Fruit fly (Drosophila melanogaster) whole organism, embryonic: ENCODE results near the gene CG7694.

Source experiments
- Bgb ChIP-seq: fragments of 200-800 bp; sonication (Bioruptor generic); IDR thresholded peaks from 2 replicates; pipeline ENCODE4 v1.3.6; 2022; ENCODE audit warnings: missing biosample characterization, missing genetic modification characterization; ENCODE audit not compliant: partially characterized antibody
- CG10366 ChIP-seq: fragments of 200-800 bp; sonication (Bioruptor generic); IDR thresholded peaks from 2 replicates; pipeline ENCODE4 v1.3.6; 2022; ENCODE audit warnings: missing biosample characterization, missing genetic modification characterization
- CG11085 ChIP-seq: fragments of 200-800 bp; sonication (Bioruptor generic); IDR thresholded peaks from 2 replicates; pipeline ENCODE4 v1.3.6; 2022; ENCODE audit warnings: missing biosample characterization, missing genetic modification characterization
- CG12104 ChIP-seq: fragments of 200-800 bp; sonication (Bioruptor generic); optimal IDR thresholded peaks from 3 replicates; lab custom pipeline; 2016; ENCODE audit warnings: missing biosample characterization, missing genetic modification characterization
- CG13123 ChIP-seq: fragments of 200-800 bp; sonication (Bioruptor generic); optimal IDR thresholded peaks from 2 replicates; lab custom pipeline; 2016; ENCODE audit warnings: missing biosample characterization, missing genetic modification characterization
- CG13775 ChIP-seq: fragments of 200-800 bp; sonication (Bioruptor generic); optimal IDR thresholded peaks from 3 replicates; lab custom pipeline; 2017; ENCODE audit warnings: missing biosample characterization, mild to moderate bottlenecking, missing genetic modification characterization
- CG18011 ChIP-seq: fragments of 200-800 bp; sonication (Bioruptor generic); optimal IDR thresholded peaks from 2 replicates; lab custom pipeline; 2017; ENCODE audit warnings: missing biosample characterization, missing genetic modification characterization, mild to moderate bottlenecking, moderate library complexity, missing genotype
- CG2116 ChIP-seq: fragments of 200-800 bp; sonication (Bioruptor generic); optimal IDR thresholded peaks from 3 replicates; lab custom pipeline; 2018; ENCODE audit warnings: missing biosample characterization, mild to moderate bottlenecking, missing genetic modification characterization
- CG3065 ChIP-seq: fragments of 200-800 bp; sonication (Bioruptor generic); optimal IDR thresholded peaks from 2 replicates; lab custom pipeline; 2016; ENCODE audit warnings: missing biosample characterization, missing genetic modification characterization
- CG31365 ChIP-seq: fragments of 200-800 bp; sonication (Bioruptor generic); optimal IDR thresholded peaks from 2 replicates; lab custom pipeline; 2018; ENCODE audit warnings: missing biosample characterization, mild to moderate bottlenecking, missing genetic modification characterization
- CG31441 ChIP-seq: fragments of 200-800 bp; sonication (Bioruptor generic); IDR thresholded peaks from 2 replicates; pipeline ENCODE4 v1.3.6; 2022; ENCODE audit warnings: missing biosample characterization, missing genetic modification characterization
- CG3163 ChIP-seq: fragments of 200-800 bp; sonication (Bioruptor generic); optimal IDR thresholded peaks from 3 replicates; lab custom pipeline; 2016; ENCODE audit warnings: missing biosample characterization, missing genetic modification characterization
- CG43689 ChIP-seq: fragments of 200-800 bp; sonication (Bioruptor generic); IDR thresholded peaks from 2 replicates; pipeline ENCODE4 v1.3.6; 2022; ENCODE audit warnings: missing biosample characterization, missing genetic modification characterization
- CG4820 ChIP-seq: fragments of 200-800 bp; sonication (Bioruptor generic); optimal IDR thresholded peaks from 3 replicates; lab custom pipeline; 2016; ENCODE audit warnings: missing biosample characterization, missing genetic modification characterization
- CG6813 ChIP-seq: fragments of 200-800 bp; sonication (Bioruptor generic); optimal IDR thresholded peaks from 2 replicates; lab custom pipeline; 2017; ENCODE audit warnings: missing biosample characterization, missing genetic modification characterization, mild to moderate bottlenecking, moderate library complexity, missing genetic modification reagents
- CG7357 ChIP-seq: fragments of 200-800 bp; sonication (Bioruptor generic); IDR thresholded peaks from 3 replicates; pipeline ENCODE4 v1.3.6; 2022; ENCODE audit warnings: missing biosample characterization, missing genetic modification characterization
- CG8478 ChIP-seq: fragments of >200 bp; optimal IDR thresholded peaks from 2 replicates; lab custom pipeline; 2018
- CG9609 ChIP-seq: fragments of 200-800 bp; sonication (Bioruptor generic); optimal IDR thresholded peaks from 3 replicates; lab custom pipeline; 2016; ENCODE audit warnings: missing biosample characterization, missing genetic modification characterization
- CHES-1-like ChIP-seq: fragments of 200-800 bp; sonication (Bioruptor generic); optimal IDR thresholded peaks from 2 replicates; lab custom pipeline; 2016; ENCODE audit warnings: missing biosample characterization, missing genetic modification characterization
- CoRest ChIP-seq: fragments of 200-800 bp; sonication (Bioruptor generic); optimal IDR thresholded peaks from 3 replicates; lab custom pipeline; 2018; ENCODE audit warnings: missing biosample characterization, mild to moderate bottlenecking, missing genetic modification characterization, moderate library complexity
- D ChIP-seq, 2 experiments: fragments of 200-800 bp in 1 of 2; fragments of >200 bp in 1 of 2; sonication (Bioruptor generic) in 1 of 2; optimal IDR thresholded peaks; 2 replicates in 1 of 2; 3 replicates in 1 of 2; lab custom pipeline; 2017; ENCODE audit warnings: mild to moderate bottlenecking in 1 of 2, missing biosample characterization in 1 of 2, missing genetic modification characterization in 1 of 2, missing genetic modification reagents in 1 of 2
- Dbx ChIP-seq: fragments of 200-800 bp; sonication (Bioruptor generic); IDR thresholded peaks from 3 replicates; pipeline ENCODE4 v1.3.6; 2022; ENCODE audit warnings: missing biosample characterization, missing genetic modification characterization
- Dfd ChIP-seq, 2 experiments: fragments of >200 bp; optimal IDR thresholded peaks; 2 replicates each; lab custom pipeline; 2017; ENCODE audit warnings: missing biosample characterization in 2 of 2, missing genetic modification characterization in 2 of 2
- Dref ChIP-seq: fragments of 200-800 bp; sonication (Bioruptor generic); IDR thresholded peaks from 2 replicates; pipeline ENCODE4 v1.3.6; 2022; ENCODE audit warnings: missing biosample characterization, missing genetic modification characterization
- Drgx ChIP-seq: fragments of 200-800 bp; sonication (Bioruptor generic); IDR thresholded peaks from 2 replicates; pipeline ENCODE4 v1.3.6; 2022; ENCODE audit warnings: missing biosample characterization, missing genetic modification characterization
- Hr78 ChIP-seq, 2 experiments: fragments of 200-800 bp in 1 of 2; fragments of >200 bp in 1 of 2; sonication (Bioruptor generic) in 1 of 2; optimal IDR thresholded peaks; 2 replicates each; lab custom pipeline; 2017 to 2019; ENCODE audit warnings: missing biosample characterization in 2 of 2, missing genetic modification characterization in 2 of 2, mild to moderate bottlenecking in 1 of 2, moderate library complexity in 1 of 2
- Med ChIP-seq: fragments of 200-800 bp; sonication (Bioruptor generic); peaks from one replicate; lab custom pipeline; 2016; ENCODE audit warnings: missing biosample characterization, missing genetic modification characterization, mild to moderate bottlenecking, inconsistent platforms, moderate library complexity
- NFAT ChIP-seq: fragments of 200-800 bp; sonication (Bioruptor generic); IDR thresholded peaks from 2 replicates; pipeline ENCODE4 v1.3.6; 2022; ENCODE audit warnings: missing biosample characterization, missing genetic modification characterization
- NK7.1 ChIP-seq: fragments of 200-800 bp; sonication (Bioruptor generic); optimal IDR thresholded peaks from 3 replicates; lab custom pipeline; 2016; ENCODE audit warnings: missing biosample characterization, missing genetic modification characterization
- Nf-YB ChIP-seq: fragments of 200-800 bp; sonication (Bioruptor generic); optimal IDR thresholded peaks from 3 replicates; lab custom pipeline; 2019; ENCODE audit warnings: missing biosample characterization, mild to moderate bottlenecking, missing genetic modification characterization, moderate library complexity
- Sox102F ChIP-seq: fragments of 200-800 bp; sonication (Bioruptor generic); optimal IDR thresholded peaks from 2 replicates; lab custom pipeline; 2018; ENCODE audit warnings: missing biosample characterization, mild to moderate bottlenecking, missing genetic modification characterization, moderate library complexity
- Xbp1 ChIP-seq: fragments of 200-800 bp; sonication (Bioruptor generic); optimal IDR thresholded peaks from 3 replicates; lab custom pipeline; 2016; ENCODE audit warnings: missing biosample characterization, mild to moderate bottlenecking, missing genetic modification characterization
- aop ChIP-seq: fragments of 200-800 bp; sonication (Bioruptor generic); IDR thresholded peaks from 2 replicates; pipeline ENCODE4 v1.3.6; 2022; ENCODE audit warnings: missing biosample characterization, missing genetic modification characterization
- ase ChIP-seq: fragments of 200-800 bp; sonication (Bioruptor generic); IDR thresholded peaks from 3 replicates; pipeline ENCODE4 v1.3.6; 2022; ENCODE audit warnings: missing biosample characterization, missing genetic modification characterization
- fd64A ChIP-seq: fragments of 200-800 bp; sonication (Bioruptor generic); optimal IDR thresholded peaks from 3 replicates; lab custom pipeline; 2018; ENCODE audit warnings: missing biosample characterization, mild to moderate bottlenecking, missing genetic modification characterization
- hbn ChIP-seq: fragments of 200-800 bp; sonication (Bioruptor generic); IDR thresholded peaks from 2 replicates; pipeline ENCODE4 v1.3.6; 2022; ENCODE audit warnings: missing biosample characterization, missing genetic modification characterization; ENCODE audit not compliant: partially characterized antibody
- hth ChIP-seq: fragments of >200 bp; optimal IDR thresholded peaks from 2 replicates; lab custom pipeline; 2017; ENCODE audit warnings: inconsistent platforms
- maf-S ChIP-seq: fragments of 200-800 bp; sonication (Bioruptor generic); optimal IDR thresholded peaks from 2 replicates; lab custom pipeline; 2016; ENCODE audit warnings: missing biosample characterization, missing genetic modification characterization
- nerfin-1 ChIP-seq: fragments of 200-800 bp; sonication (Bioruptor generic); optimal IDR thresholded peaks from 3 replicates; lab custom pipeline; 2019; ENCODE audit warnings: missing biosample characterization, mild to moderate bottlenecking, missing genetic modification characterization, moderate library complexity
- oc ChIP-seq: fragments of 200-800 bp; sonication (Bioruptor generic); optimal IDR thresholded peaks from 2 replicates; lab custom pipeline; 2018; ENCODE audit warnings: missing biosample characterization, mild to moderate bottlenecking, missing genetic modification characterization, moderate library complexity
- pita ChIP-seq: fragments of 200-800 bp; sonication (Bioruptor generic); optimal IDR thresholded peaks from 2 replicates; lab custom pipeline; 2017; ENCODE audit warnings: missing biosample characterization, mild to moderate bottlenecking, missing genetic modification characterization
- pros ChIP-seq: fragments of 200-800 bp; sonication (Bioruptor generic); optimal IDR thresholded peaks from 3 replicates; lab custom pipeline; 2019; ENCODE audit warnings: missing biosample characterization, mild to moderate bottlenecking, missing genetic modification characterization, moderate library complexity
- rib ChIP-seq: fragments of 200-800 bp; sonication (Bioruptor generic); IDR thresholded peaks from 2 replicates; pipeline ENCODE4 v1.3.6; 2022; ENCODE audit warnings: missing biosample characterization, missing genetic modification characterization
- ro ChIP-seq: fragments of 200-800 bp; sonication (Bioruptor generic); IDR thresholded peaks from 2 replicates; pipeline ENCODE4 v1.3.6; 2022; ENCODE audit warnings: missing biosample characterization, missing genetic modification characterization
- row ChIP-seq: fragments of 200-800 bp; sonication (Bioruptor generic); IDR thresholded peaks from 3 replicates; pipeline ENCODE4 v1.3.6; 2022; ENCODE audit warnings: missing biosample characterization, missing genetic modification characterization
- sens ChIP-seq: fragments of 200-800 bp; sonication (Bioruptor generic); peaks from one replicate; lab custom pipeline; 2016; ENCODE audit warnings: missing biosample characterization, missing genetic modification characterization
- slbo ChIP-seq: fragments of 200-800 bp; sonication (Bioruptor generic); IDR thresholded peaks from 2 replicates; pipeline ENCODE4 v1.3.6; 2022; ENCODE audit warnings: missing biosample characterization, missing genetic modification characterization
- slou ChIP-seq: fragments of 200-800 bp; sonication (Bioruptor generic); optimal IDR thresholded peaks from 3 replicates; lab custom pipeline; 2016; ENCODE audit warnings: missing biosample characterization, missing genetic modification characterization
- sob ChIP-seq: fragments of 200-800 bp; sonication (Bioruptor generic); IDR thresholded peaks from 2 replicates; pipeline ENCODE4 v1.3.6; 2022; ENCODE audit warnings: missing biosample characterization, missing genetic modification characterization
- sqz ChIP-seq: fragments of 200-800 bp; sonication (Bioruptor generic); optimal IDR thresholded peaks from 3 replicates; lab custom pipeline; 2018; ENCODE audit warnings: missing biosample characterization, mild to moderate bottlenecking, missing genetic modification characterization
- tap ChIP-seq: fragments of 200-800 bp; optimal IDR thresholded peaks from 3 replicates; lab custom pipeline; 2019; ENCODE audit warnings: missing biosample characterization, mild to moderate bottlenecking, missing genetic modification characterization, moderate library complexity
- zfh2 ChIP-seq: fragments of 200-800 bp; sonication (Bioruptor generic); optimal IDR thresholded peaks from 2 replicates; lab custom pipeline; 2016; ENCODE audit warnings: missing biosample characterization, missing genetic modification characterization

CG7694 gene

DNA sequence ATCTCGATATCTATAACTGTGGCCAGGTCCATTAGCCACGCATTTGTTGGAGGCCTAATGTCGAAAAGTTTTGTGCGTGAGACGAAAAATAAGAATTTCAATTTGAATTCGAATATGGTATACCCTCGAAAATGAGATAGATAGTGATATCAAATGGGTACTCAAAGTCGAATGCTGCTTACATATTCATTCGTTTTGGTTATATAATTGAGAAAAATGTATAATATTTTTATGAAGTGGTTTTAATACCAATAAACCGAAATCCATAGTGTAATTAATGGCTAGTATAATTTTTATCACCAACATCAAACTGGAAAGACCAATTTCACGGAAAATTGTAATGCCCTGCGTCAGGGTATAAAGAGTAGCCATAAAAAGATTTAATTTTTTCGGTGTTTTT lies 60.2 kb downstream of the CG7694 start (continued):
- TF ChIP-seq Dfd (GFP tag; optimal IDR thresholded peaks at IDR 0.05; lab: Kevin White, UChicago) = no peak
- no peak for TF ChIP-seq ase (GFP tag; lab: Robert Waterston, UW)
- TF ChIP-seq CG4820 (GFP tag; lab: Kevin White, UChicago) = no peak
- no peak for TF ChIP-seq rib (GFP tag; lab: Robert Waterston, UW)
- TF ChIP-seq CG9609 (GFP tag; lab: Kevin White, UChicago) = no peak
- no peak for TF ChIP-seq zfh2 (GFP tag; lab: Kevin White, UChicago)
- TF ChIP-seq sob (GFP tag; lab: Robert Waterston, UW) = no peak
- TF ChIP-seq Xbp1 (GFP tag; lab: Kevin White, UChicago) = no peak
- no peak for TF ChIP-seq CG12104
- no peak for TF ChIP-seq D (optimal IDR thresholded peaks at IDR 0.05; lab: Kevin White, UChicago)
- TF ChIP-seq D (GFP tag; optimal IDR thresholded peaks at IDR 0.05; lab: Kevin White, UChicago) = no peak
- TF ChIP-seq Dbx (GFP tag; lab: Robert Waterston, UW) = no peak
- no peak for TF ChIP-seq sqz (GFP tag; lab: Kevin White, UChicago)
- no peak for TF ChIP-seq CG43689 (GFP tag; lab: Robert Waterston, UW)
- TF ChIP-seq maf-S (GFP tag; lab: Kevin White, UChicago) = no peak
- no peak for TF ChIP-seq CG10366 (GFP tag; lab: Robert Waterston, UW)
- TF ChIP-seq Med (GFP tag; lab: Kevin White, UChicago) = no peak
- no peak for TF ChIP-seq hbn (GFP tag; lab: Robert Waterston, UW)
- no peak for TF ChIP-seq Dref
- no peak for TF ChIP-seq Nf-YB (GFP tag; lab: Kevin White, UChicago)
- TF ChIP-seq CG3163 = no peak
- TF ChIP-seq aop (GFP tag; lab: Robert Waterston, UW) = no peak
- TF ChIP-seq slbo (GFP tag; lab: Robert Waterston, UW) = 0 out of 2 replicates have a peak, but pooled peaks have one; percentile 8
- no peak for TF ChIP-seq slou (GFP tag; lab: Kevin White, UChicago)
- no peak for TF ChIP-seq CG7357 (GFP tag; lab: Robert Waterston, UW)
- TF ChIP-seq NK7.1 (GFP tag; lab: Kevin White, UChicago) = no peak
- peak; percentile 56 for TF ChIP-seq row
- no peak for TF ChIP-seq Hr78 (GFP tag; optimal IDR thresholded peaks at IDR 0.05; lab: Kevin White, UChicago)
- no peak for TF ChIP-seq fd64A
- no peak for TF ChIP-seq tap (tag; lab: Kevin White, UChicago)
- no peak for TF ChIP-seq CG13775 (GFP tag; lab: Kevin White, UChicago)
- no peak for TF ChIP-seq NFAT
- TF ChIP-seq CG11085 (GFP tag; lab: Robert Waterston, UW) = no peak
- TF ChIP-seq Bgb (GFP tag; lab: Robert Waterston, UW) = no peak
- no peak for TF ChIP-seq CG13123 (GFP tag; lab: Kevin White, UChicago)
- TF ChIP-seq hth (lab: Kevin White, UChicago) = no peak
- TF ChIP-seq sens (GFP tag; lab: Kevin White, UChicago) = peak; percentile 61
- TF ChIP-seq CG31365 = no peak
- TF ChIP-seq CG2116 = no peak
- no peak for TF ChIP-seq CG3065 (GFP tag; lab: Kevin White, UChicago)
- no peak for TF ChIP-seq pita (GFP tag; lab: Kevin White, UChicago)
- TF ChIP-seq CG31441 (GFP tag; lab: Robert Waterston, UW) = no peak
- no peak for TF ChIP-seq CG6813
- peak; percentile 45 for TF ChIP-seq Sox102F (GFP tag; lab: Kevin White, UChicago)
- no peak for TF ChIP-seq pros (GFP tag; lab: Kevin White, UChicago)
- TF ChIP-seq CG18011 (GFP tag; lab: Kevin White, UChicago) = no peak
- TF ChIP-seq Drgx (GFP tag; lab: Robert Waterston, UW) = peak; percentile 53; the same call in 1 of the 2 replicates
- TF ChIP-seq ro (GFP tag; lab: Robert Waterston, UW) = no peak
- peak; percentile 6 for TF ChIP-seq oc
- TF ChIP-seq CHES-1-like = no peak
- no peak for TF ChIP-seq nerfin-1 (tag; lab: Kevin White, UChicago)
- peak; percentile 28 for TF ChIP-seq CoRest (tag; lab: Kevin White, UChicago)
- no peak for TF ChIP-seq CG8478 (lab: Kevin White, UChicago)
